Worm (Caenorhabditis elegans) whole organism, L1 larva: ENCODE data around the gene cpg-19.

Source experiments
- C04F5.9 ChIP-seq: sonication (generic microtip); optimal IDR thresholded peaks from 2 replicates; lab custom pipeline; 2016; ENCODE audit warnings: missing genetic modification characterization, missing compliant biosample characterization
- C34B4.2 ChIP-seq: sonication (generic microtip); optimal IDR thresholded peaks from 2 replicates; lab custom pipeline; 2017; ENCODE audit warnings: mild to moderate bottlenecking, missing genetic modification characterization, missing compliant biosample characterization
- Y116A8C.19 ChIP-seq: sonication (generic microtip); optimal IDR thresholded peaks from 2 replicates; lab custom pipeline; 2016; ENCODE audit warnings: missing compliant biosample characterization, missing genetic modification characterization, borderline replicate concordance
- aly-2 ChIP-seq: fragments of 150-350 bp; optimal IDR thresholded peaks from 2 replicates; lab custom pipeline; 2014; ENCODE audit warnings: missing biosample characterization, missing genetic modification characterization
- blmp-1 ChIP-seq: fragments of 150-350 bp; optimal IDR thresholded peaks from 2 replicates; lab custom pipeline; 2014; ENCODE audit warnings: missing biosample characterization, missing genetic modification characterization
- ceh-8 ChIP-seq: fragments of 200-800 bp; sonication (Bioruptor generic); optimal IDR thresholded peaks from 2 replicates; lab custom pipeline; 2018; ENCODE audit warnings: mild to moderate bottlenecking, missing genetic modification characterization, moderate library complexity, missing compliant biosample characterization
- ceh-90 ChIP-seq: sonication (generic microtip); optimal IDR thresholded peaks from 2 replicates; lab custom pipeline; 2016; ENCODE audit warnings: missing genetic modification characterization, missing compliant biosample characterization
- ces-1 ChIP-seq: fragments of 150-350 bp; optimal IDR thresholded peaks from 2 replicates; lab custom pipeline; 2014; ENCODE audit warnings: missing biosample characterization, missing genetic modification reagents, missing genetic modification characterization
- dsc-1 ChIP-seq: sonication (generic microtip); optimal IDR thresholded peaks from 2 replicates; lab custom pipeline; 2016; ENCODE audit warnings: mild to moderate bottlenecking, missing genetic modification characterization, missing compliant biosample characterization
- egl-27 ChIP-seq, 2 experiments: fragments of 150-350 bp in 1 of 2; sonication (generic microtip); optimal IDR thresholded peaks; 3 replicates each; lab custom pipeline; 2017 to 2018; ENCODE audit warnings: missing biosample characterization in 2 of 2, missing genetic modification characterization in 2 of 2, missing genetic modification reagents in 2 of 2
- elt-2 ChIP-seq: sonication (generic microtip); optimal IDR thresholded peaks from 2 replicates; lab custom pipeline; 2016; ENCODE audit warnings: missing genetic modification characterization, mild to moderate bottlenecking, inconsistent platforms, missing compliant biosample characterization, missing genetic modification reagents
- ets-5 ChIP-seq: fragments of 200-800 bp; sonication (Bioruptor generic); IDR thresholded peaks from 2 replicates; pipeline ENCODE4 v1.3.6; 2022; ENCODE audit warnings: missing genetic modification characterization, missing compliant biosample characterization
- fkh-4 ChIP-seq: sonication (generic microtip); optimal IDR thresholded peaks from 2 replicates; lab custom pipeline; 2016; ENCODE audit warnings: missing compliant biosample characterization, missing genetic modification characterization, borderline replicate concordance
- fkh-8 ChIP-seq: sonication (generic microtip); optimal IDR thresholded peaks from 2 replicates; lab custom pipeline; 2016; ENCODE audit warnings: mild to moderate bottlenecking, missing genetic modification characterization, missing compliant biosample characterization
- grh-1 ChIP-seq: fragments of 200-800 bp; sonication (Bioruptor generic); IDR thresholded peaks from 2 replicates; pipeline ENCODE4 v1.3.6; 2022; ENCODE audit warnings: missing genetic modification reagents, missing genetic modification characterization, missing compliant biosample characterization
- hlh-17 ChIP-seq: fragments of 200-800 bp; sonication (Bioruptor generic); optimal IDR thresholded peaks from 2 replicates; lab custom pipeline; 2018; ENCODE audit warnings: missing genetic modification characterization, mild to moderate bottlenecking, missing compliant biosample characterization, moderate library complexity, borderline replicate concordance
- hlh-4 ChIP-seq: sonication (generic microtip); optimal IDR thresholded peaks from 2 replicates; lab custom pipeline; 2016; ENCODE audit warnings: mild to moderate bottlenecking, missing genetic modification characterization, missing compliant biosample characterization
- hpl-2 ChIP-seq: fragments of 150-350 bp; optimal IDR thresholded peaks from 2 replicates; lab custom pipeline; 2014; ENCODE audit warnings: missing biosample characterization, missing genetic modification reagents, missing genetic modification characterization
- irx-1 ChIP-seq: sonication (generic microtip); optimal IDR thresholded peaks from 2 replicates; lab custom pipeline; 2016; ENCODE audit warnings: missing genetic modification characterization, missing compliant biosample characterization
- isw-1 ChIP-seq: fragments of 200-800 bp; sonication (Bioruptor generic); IDR thresholded peaks from 2 replicates; pipeline ENCODE4 v1.3.6; 2022; ENCODE audit warnings: missing genetic modification characterization, missing compliant biosample characterization
- lin-13 ChIP-seq: fragments of 150-350 bp; optimal IDR thresholded peaks from 2 replicates; lab custom pipeline; 2014; ENCODE audit warnings: missing biosample characterization, missing genetic modification reagents, missing genetic modification characterization
- lin-14 ChIP-seq: fragments of 200-800 bp; sonication (Bioruptor generic); optimal IDR thresholded peaks from 2 replicates; lab custom pipeline; 2018; ENCODE audit warnings: mild to moderate bottlenecking, missing genetic modification characterization, moderate library complexity, missing compliant biosample characterization
- lin-35 ChIP-seq, 2 experiments: fragments of 150-350 bp; optimal IDR thresholded peaks; 2 replicates each; lab custom pipeline; 2014; ENCODE audit warnings: missing biosample characterization in 2 of 2, missing genetic modification characterization in 2 of 2, missing genetic modification reagents in 2 of 2
- lsy-2 ChIP-seq, 2 experiments: fragments of 150-350 bp; optimal IDR thresholded peaks; 2 replicates each; lab custom pipeline; 2014; ENCODE audit warnings: missing biosample characterization in 2 of 2, missing genetic modification characterization in 2 of 2
- mab-9 ChIP-seq: fragments of 200-800 bp; sonication (Bioruptor generic); IDR thresholded peaks from 2 replicates; pipeline ENCODE4 v1.3.6; 2022; ENCODE audit warnings: missing genetic modification reagents, missing genetic modification characterization, missing compliant biosample characterization
- mdl-1 ChIP-seq, 2 experiments: fragments of 150-350 bp; optimal IDR thresholded peaks; 2 replicates each; lab custom pipeline; 2014 to 2017; ENCODE audit warnings: missing biosample characterization in 2 of 2, missing genetic modification characterization in 2 of 2, inconsistent platforms in 1 of 2
- mep-1 ChIP-seq: fragments of 150-350 bp; optimal IDR thresholded peaks from 2 replicates; lab custom pipeline; 2014; ENCODE audit warnings: missing biosample characterization, missing genetic modification characterization
- nhr-19 ChIP-seq: fragments of 200-800 bp; sonication (Bioruptor generic); conservative IDR thresholded peaks from 2 replicates; pipeline ENCODE4 v1.3.6; 2022; ENCODE audit warnings: missing genetic modification characterization, missing compliant biosample characterization
- nhr-20 ChIP-seq: sonication (generic microtip); optimal IDR thresholded peaks from 2 replicates; lab custom pipeline; 2016; ENCODE audit warnings: mild to moderate bottlenecking, missing genetic modification characterization, missing compliant biosample characterization
- nhr-28 ChIP-seq: fragments of 150-350 bp; optimal IDR thresholded peaks from 2 replicates; lab custom pipeline; 2014; ENCODE audit warnings: missing biosample characterization, missing genetic modification characterization
- nhr-71 ChIP-seq: sonication (generic microtip); optimal IDR thresholded peaks from 2 replicates; lab custom pipeline; 2016; ENCODE audit warnings: mild to moderate bottlenecking, missing genetic modification characterization, moderate library complexity, missing compliant biosample characterization
- nhr-76 ChIP-seq: sonication (generic microtip); optimal IDR thresholded peaks from 2 replicates; lab custom pipeline; 2017; ENCODE audit warnings: missing biosample characterization, missing genetic modification characterization
- nhr-77 ChIP-seq: fragments of 150-350 bp; optimal IDR thresholded peaks from 2 replicates; lab custom pipeline; 2014; ENCODE audit warnings: missing biosample characterization, missing genetic modification characterization
- nhr-84 ChIP-seq: sonication (generic microtip); optimal IDR thresholded peaks from 2 replicates; lab custom pipeline; 2017; ENCODE audit warnings: missing biosample characterization, missing genetic modification characterization
- nhr-85 ChIP-seq: sonication (generic microtip); peaks from one replicate; lab custom pipeline; 2016; ENCODE audit warnings: missing genetic modification characterization, inconsistent platforms, missing compliant biosample characterization
- pax-3 ChIP-seq: fragments of 200-800 bp; sonication (Bioruptor generic); optimal IDR thresholded peaks from 2 replicates; lab custom pipeline; 2018; ENCODE audit warnings: mild to moderate bottlenecking, missing genetic modification characterization, moderate library complexity, missing compliant biosample characterization
- pqm-1 ChIP-seq: sonication (generic microtip); optimal IDR thresholded peaks from 3 replicates; lab custom pipeline; 2017; ENCODE audit warnings: missing biosample characterization, missing genetic modification characterization
- skn-1 ChIP-seq: fragments of 150-350 bp; optimal IDR thresholded peaks from 2 replicates; lab custom pipeline; 2014; ENCODE audit warnings: missing biosample characterization, missing genetic modification characterization
- snpc-4 ChIP-seq: fragments of 150-350 bp; optimal IDR thresholded peaks from 2 replicates; lab custom pipeline; 2014; ENCODE audit warnings: missing biosample characterization, missing genetic modification characterization
- snu-23 ChIP-seq: sonication (generic microtip); optimal IDR thresholded peaks from 2 replicates; lab custom pipeline; 2016; ENCODE audit warnings: missing genetic modification characterization, missing compliant biosample characterization
- sox-4 ChIP-seq: sonication (generic microtip); optimal IDR thresholded peaks from 2 replicates; lab custom pipeline; 2016; ENCODE audit warnings: missing genetic modification characterization, missing compliant biosample characterization
- sup-37 ChIP-seq: fragments of 200-800 bp; sonication (Bioruptor generic); optimal IDR thresholded peaks from 2 replicates; lab custom pipeline; 2018; ENCODE audit warnings: mild to moderate bottlenecking, missing genetic modification characterization, missing compliant biosample characterization
- tlp-1 ChIP-seq: fragments of 150-350 bp; optimal IDR thresholded peaks from 2 replicates; lab custom pipeline; 2014; ENCODE audit warnings: missing biosample characterization, missing genetic modification characterization
- unc-130 ChIP-seq: fragments of 150-350 bp; optimal IDR thresholded peaks from 2 replicates; lab custom pipeline; 2017; ENCODE audit warnings: missing biosample characterization, missing genetic modification characterization, inconsistent platforms
- unc-30 ChIP-seq: sonication (generic microtip); optimal IDR thresholded peaks from 2 replicates; lab custom pipeline; 2017; ENCODE audit warnings: missing biosample characterization, missing genetic modification characterization
- unc-62 ChIP-seq: fragments of 150-350 bp; optimal IDR thresholded peaks from 2 replicates; lab custom pipeline; 2014; ENCODE audit warnings: missing biosample characterization, missing genetic modification reagents, missing genetic modification characterization
- unc-86 ChIP-seq: sonication (generic microtip); optimal IDR thresholded peaks from 2 replicates; lab custom pipeline; 2016; ENCODE audit warnings: missing genetic modification characterization, missing compliant biosample characterization
- unc-98 ChIP-seq: fragments of 200-800 bp; sonication (Bioruptor generic); IDR thresholded peaks from 2 replicates; pipeline ENCODE4 v1.3.6; 2022; ENCODE audit warnings: missing genetic modification characterization, missing compliant biosample characterization
- ztf-11 ChIP-seq, 2 experiments: sonication (generic microtip); optimal IDR thresholded peaks; 2 replicates each; lab custom pipeline; 2016 to 2017; ENCODE audit warnings: missing genetic modification characterization in 2 of 2, missing biosample characterization in 1 of 2, missing compliant biosample characterization in 1 of 2

Gene cpg-19

DNA sequence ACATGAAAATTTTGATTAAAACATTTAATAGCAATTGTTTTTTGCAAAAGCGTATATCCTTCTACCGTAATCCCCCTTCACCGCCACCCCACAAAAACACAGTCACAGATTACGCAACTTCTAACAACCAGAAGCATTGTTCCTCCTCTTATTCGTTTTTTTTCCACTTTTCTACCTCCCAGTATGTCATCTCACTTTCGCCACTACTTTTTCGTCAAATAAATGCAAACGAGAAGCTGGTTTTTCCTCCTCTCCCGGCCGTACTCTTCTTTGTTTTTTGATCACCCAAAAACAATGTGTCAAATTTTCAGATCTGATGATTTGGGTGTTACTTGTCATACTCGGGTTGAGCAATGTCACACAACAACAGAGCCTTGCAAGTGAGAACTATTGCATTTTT lies 11.4 kb downstream of the cpg-19 start, which contains the start of gene C06G1.1 (continued):
- TF ChIP-seq nhr-20 (tag; lab: Kevin White, UChicago) = no peak

DNA sequence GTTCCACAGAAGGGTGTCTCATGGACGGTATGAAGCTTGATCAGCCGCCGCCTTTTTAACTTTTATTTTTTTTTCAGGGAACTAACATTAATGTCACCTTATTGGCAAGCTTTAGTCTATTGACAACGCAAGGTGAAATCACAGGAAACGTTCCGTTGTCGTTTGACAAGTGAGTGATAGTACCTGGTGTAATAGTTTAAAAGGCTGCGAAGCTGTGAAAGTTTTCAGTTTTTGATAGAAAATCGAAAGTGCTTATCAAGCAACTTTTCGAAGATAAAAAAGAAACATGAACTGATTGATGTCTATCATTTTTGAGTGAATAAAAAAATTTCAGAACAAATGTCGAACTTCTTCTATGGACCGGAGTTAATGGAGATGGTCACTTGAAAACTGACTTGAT lies 12.5 kb downstream of the cpg-19 start:
- TF ChIP-seq fkh-4 (tag; lab: Kevin White, UChicago) (no peak), snpc-4 (no peak), mdl-1 (tag; optimal IDR thresholded peaks at IDR 0.05; lab: Kevin White, UChicago) (no peak), ces-1 (GFP tag; lab: Kevin White, UChicago) (no peak), mab-9 (no peak), lin-14 (GFP tag; lab: Kevin White, UChicago) (no peak), ceh-8 (GFP tag; lab: Kevin White, UChicago) (no peak)

DNA sequence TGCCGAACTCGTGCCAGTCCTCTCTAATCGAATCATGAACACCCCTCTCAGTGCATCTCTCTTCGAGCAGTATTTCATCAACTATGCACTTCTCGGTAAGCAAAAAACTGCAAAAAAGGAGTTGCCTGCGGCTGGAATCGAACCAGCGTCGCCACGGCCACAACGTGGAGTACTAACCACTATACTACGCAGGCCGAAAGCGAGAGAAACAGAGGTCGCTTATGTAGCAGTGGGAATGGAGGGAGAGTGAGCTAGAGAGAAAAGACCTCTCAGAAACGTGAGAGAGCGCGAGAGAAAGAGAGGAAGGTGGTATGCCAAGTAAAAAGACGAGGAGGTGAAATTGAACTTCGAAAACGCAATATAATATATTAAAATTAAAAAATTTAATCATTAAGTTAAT lies 13.1 kb downstream of the cpg-19 start:
- TF ChIP-seq lin-13 (GFP tag; lab: Kevin White, UChicago) (peak; percentile 64), elt-2 (tag; lab: Kevin White, UChicago) (peak; percentile 61), fkh-8 (peak; percentile 85), sox-4 (tag; lab: Kevin White, UChicago) (peak; percentile 76), hpl-2 (peak; percentile 53), hlh-4 (no peak), grh-1 (GFP tag; lab: Robert Waterston, UW) (peak; percentile 50; the same call in 1 of the 2 replicates), isw-1 (peak; percentile 40), dsc-1 (peak; percentile 82), C04F5.9 (no peak), nhr-84 (no peak), aly-2 (tag; lab: Kevin White, UChicago) (no peak), nhr-71 (tag; lab: Kevin White, UChicago) (peak; percentile 85), lsy-2 (tag; optimal IDR thresholded peaks at IDR 0.05; lab: Kevin White, UChicago) (peak; percentile 67 to 73), unc-86 (tag; lab: Kevin White, UChicago) (peak; percentile 77), nhr-76 (tag; lab: Kevin White, UChicago) (no peak), unc-30 (tag; lab: Kevin White, UChicago) (no peak), C34B4.2 (tag; lab: Kevin White, UChicago) (no peak), unc-98 (GFP tag; lab: Robert Waterston, UW) (no peak), Y116A8C.19 (tag; lab: Kevin White, UChicago) (no peak), tlp-1 (tag; lab: Kevin White, UChicago) (no peak), mep-1 (tag; lab: Kevin White, UChicago) (peak; percentile 90), nhr-85 (peak; percentile 80), nhr-19 (GFP tag; lab: Robert Waterston, UW) (peak; percentile 82), unc-62 (no peak), snpc-4 (peak; percentile 42), sup-37 (GFP tag; lab: Kevin White, UChicago) (no peak), mab-9 (no peak), unc-130 (tag; lab: Kevin White, UChicago) (peak; percentile 46), ets-5 (GFP tag; lab: Robert Waterston, UW) (no peak), ztf-11 (tag; optimal IDR thresholded peaks at IDR 0.05; lab: Kevin White, UChicago) (peak in 1 of 2 experiments; percentile 70), blmp-1 (tag; lab: Kevin White, UChicago) (peak; percentile 47), snu-23 (GFP tag; lab: Kevin White, UChicago) (peak; percentile 92), nhr-28 (tag; lab: Kevin White, UChicago) (no peak), hlh-17 (GFP tag; lab: Kevin White, UChicago) (no peak), lin-35 (GFP tag; optimal IDR thresholded peaks at IDR 0.05; lab: Kevin White, UChicago) (peak; percentile 26 to 83), pax-3 (tag; lab: Kevin White, UChicago) (peak; percentile 50), ceh-90 (tag; lab: Kevin White, UChicago) (no peak), ceh-8 (GFP tag; lab: Kevin White, UChicago) (peak; percentile 78), mdl-1 (tag; optimal IDR thresholded peaks at IDR 0.05; lab: Kevin White, UChicago) (peak in 1 of 2 experiments; percentile 75), pqm-1 (no peak), skn-1 (peak; percentile 71), irx-1 (tag; lab: Kevin White, UChicago) (peak; percentile 62), nhr-77 (tag; lab: Kevin White, UChicago) (peak; percentile 84), egl-27 (tag; optimal IDR thresholded peaks at IDR 0.05; lab: Kevin White, UChicago) (no peak)
